Worm (Caenorhabditis elegans): ENCODE measurements around the gene Y38F2AR.3.

Y38F2AR.3 gene

DNA sequence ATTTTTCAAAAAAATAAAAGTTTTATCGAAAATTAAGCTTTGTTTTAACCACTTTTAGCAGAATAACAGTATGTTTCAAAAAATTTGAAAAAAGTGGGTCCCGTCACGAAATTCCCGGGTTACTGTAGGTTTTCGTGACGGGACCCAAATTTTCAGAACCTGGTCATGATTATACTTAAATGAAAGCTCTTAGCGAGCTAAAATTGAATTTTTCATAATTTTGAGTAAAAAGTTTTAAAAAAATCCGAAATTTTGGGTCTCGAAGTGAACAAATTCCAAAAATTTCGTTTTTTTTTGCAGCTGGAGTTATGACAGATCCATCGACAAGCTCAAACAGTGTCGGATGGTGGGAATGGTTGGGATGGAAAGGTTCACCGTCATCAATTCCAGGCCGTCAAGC lies at the start of gene Y38F2AR.3:
TSS of gene Y38F2AR.3 (plus strand) at position 301 of the 400 bp plus-strand sequence.
- TF ChIP-seq W03F9.2 (tag; optimal IDR thresholded peaks at IDR 0.05) (no peak), him-1 (tag; optimal IDR thresholded peaks at IDR 0.05) (no peak), dao-5 (tag; optimal IDR thresholded peaks at IDR 0.05) (no peak)

- TF ChIP-seq him-1 (tag; optimal IDR thresholded peaks at IDR 0.05): no peak
- TF ChIP-seq W03F9.2 (tag; optimal IDR thresholded peaks at IDR 0.05): peak; percentile 63
- TF ChIP-seq dao-5 (tag; optimal IDR thresholded peaks at IDR 0.05): no peak
Measured at ce11 chrIV:2348862-2349321, 34.9 kb upstream of the Y38F2AR.3 start, which contains the start of the genes ppgn-1 and tftc-1. Gene ppgn-1 (minus strand): TSS chrIV:2348912. Gene tftc-1 (plus strand): TSS chrIV:2349271.

DNA sequence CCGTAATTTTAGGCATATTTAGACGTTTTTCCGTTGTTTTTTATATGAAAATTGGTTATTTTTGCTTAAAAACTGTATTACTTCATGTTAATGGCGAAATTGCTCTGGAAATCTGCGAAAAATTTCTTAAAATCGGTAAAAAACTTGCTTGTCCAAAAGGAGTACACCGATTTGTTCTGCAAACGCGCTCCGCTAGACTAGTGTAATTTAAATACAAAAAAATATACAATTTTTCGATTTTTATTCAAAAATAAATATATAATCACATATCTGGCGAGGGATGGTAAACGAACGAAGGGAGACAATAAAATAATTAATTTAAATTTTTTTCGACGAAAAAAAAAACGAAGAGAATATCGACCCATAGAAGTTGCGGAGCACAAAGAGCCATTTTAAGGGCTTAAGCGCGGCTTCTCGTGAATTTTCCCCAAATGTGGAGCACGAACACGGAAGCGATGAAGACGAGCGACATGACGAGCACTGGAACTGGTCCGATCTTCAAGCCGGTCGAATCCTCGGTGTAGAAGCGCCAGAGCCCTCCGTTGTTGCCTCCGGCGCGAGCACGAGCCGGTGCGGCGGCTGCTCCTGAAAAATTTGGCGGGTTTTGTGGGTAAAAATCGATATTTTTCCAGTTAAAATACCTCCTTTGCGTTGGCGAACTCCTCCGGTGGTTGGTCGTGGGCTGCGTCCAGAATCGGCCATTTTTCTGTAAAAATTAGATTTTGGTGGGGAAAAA lies 4.3 kb downstream of the Y38F2AR.3 start, which contains the start of gene sec-61.B:
TSS of gene sec-61.B (minus strand) at position 706 of the 736 bp plus-strand sequence.
- TF ChIP-seq him-1 (tag; optimal IDR thresholded peaks at IDR 0.05): no peak
- TF ChIP-seq W03F9.2 (tag; optimal IDR thresholded peaks at IDR 0.05): peak; percentile 8

DNA sequence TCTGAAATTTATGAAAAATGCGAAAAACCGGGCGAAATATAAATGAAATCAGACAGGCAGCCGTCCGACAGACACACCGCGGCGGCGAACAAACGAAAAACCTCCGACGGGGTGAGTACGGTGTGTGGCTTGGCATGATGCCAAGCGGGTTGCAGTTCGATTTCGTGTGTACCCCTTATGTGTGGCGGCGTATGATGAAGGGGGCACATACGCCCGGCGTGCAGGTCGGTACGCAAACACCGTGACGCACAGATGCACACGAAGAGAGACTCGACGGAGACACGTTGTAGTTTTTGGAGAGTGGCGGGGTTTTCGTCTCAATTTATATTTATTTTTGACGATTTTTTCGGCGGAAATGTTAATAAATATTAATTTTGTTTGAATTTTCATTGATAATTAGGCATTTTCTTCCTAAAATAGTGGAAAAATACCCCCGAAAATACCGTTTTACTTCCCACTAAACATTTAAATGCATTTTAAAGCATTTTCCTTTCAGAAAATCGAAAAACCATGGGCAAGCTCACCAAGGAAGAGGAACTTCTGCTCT lies 5.2 kb downstream of the Y38F2AR.3 start, which contains the start of gene trap-3:
TSS of gene trap-3 (plus strand) at position 497 of the 547 bp plus-strand sequence.
- TF ChIP-seq W03F9.2 (tag; optimal IDR thresholded peaks at IDR 0.05) (peak; percentile 93), dao-5 (tag; optimal IDR thresholded peaks at IDR 0.05) (peak; percentile 63), him-1 (tag; optimal IDR thresholded peaks at IDR 0.05) (peak; percentile 58)

- no peak for TF ChIP-seq him-1 (tag; optimal IDR thresholded peaks at IDR 0.05)
- TF ChIP-seq W03F9.2 (tag; optimal IDR thresholded peaks at IDR 0.05): no peak
- TF ChIP-seq dao-5 (tag; optimal IDR thresholded peaks at IDR 0.05): no peak
Measured at ce11 chrIV:2389745-2390144, 5.9 kb downstream of the Y38F2AR.3 start.

ce11 chrIV:2390251-2390672 lies 6.4 kb downstream of the Y38F2AR.3 start:
- no peak for TF ChIP-seq dao-5 (tag; optimal IDR thresholded peaks at IDR 0.05)
- no peak for TF ChIP-seq him-1 (tag; optimal IDR thresholded peaks at IDR 0.05)
- TF ChIP-seq W03F9.2 (tag; optimal IDR thresholded peaks at IDR 0.05): no peak

- TF ChIP-seq dao-5 (tag; optimal IDR thresholded peaks at IDR 0.05) (no peak), him-1 (tag; optimal IDR thresholded peaks at IDR 0.05) (no peak), W03F9.2 (tag; optimal IDR thresholded peaks at IDR 0.05) (no peak)
Measured at ce11 chrIV:2390804-2391203, 7.0 kb downstream of the Y38F2AR.3 start, which contains the start of gene eri-5. Gene eri-5 (plus strand): TSS chrIV:2390821.

- no peak for TF ChIP-seq W03F9.2 (tag; optimal IDR thresholded peaks at IDR 0.05)
- TF ChIP-seq dao-5 (tag; optimal IDR thresholded peaks at IDR 0.05): no peak
- TF ChIP-seq him-1 (tag; optimal IDR thresholded peaks at IDR 0.05): no peak
Measured at ce11 chrIV:2391809-2392208, 8.0 kb downstream of the Y38F2AR.3 start.

- TF ChIP-seq dao-5 (tag; optimal IDR thresholded peaks at IDR 0.05) (no peak), W03F9.2 (tag; optimal IDR thresholded peaks at IDR 0.05) (no peak), him-1 (tag; optimal IDR thresholded peaks at IDR 0.05) (no peak)
Measured at ce11 chrIV:2393023-2393422, 9.2 kb downstream of the Y38F2AR.3 start.

ce11 chrIV:2395997-2396396 lies 12.2 kb downstream of the Y38F2AR.3 start:
- TF ChIP-seq dao-5 (tag; optimal IDR thresholded peaks at IDR 0.05) (no peak), him-1 (tag; optimal IDR thresholded peaks at IDR 0.05) (no peak), W03F9.2 (tag; optimal IDR thresholded peaks at IDR 0.05) (no peak)

DNA sequence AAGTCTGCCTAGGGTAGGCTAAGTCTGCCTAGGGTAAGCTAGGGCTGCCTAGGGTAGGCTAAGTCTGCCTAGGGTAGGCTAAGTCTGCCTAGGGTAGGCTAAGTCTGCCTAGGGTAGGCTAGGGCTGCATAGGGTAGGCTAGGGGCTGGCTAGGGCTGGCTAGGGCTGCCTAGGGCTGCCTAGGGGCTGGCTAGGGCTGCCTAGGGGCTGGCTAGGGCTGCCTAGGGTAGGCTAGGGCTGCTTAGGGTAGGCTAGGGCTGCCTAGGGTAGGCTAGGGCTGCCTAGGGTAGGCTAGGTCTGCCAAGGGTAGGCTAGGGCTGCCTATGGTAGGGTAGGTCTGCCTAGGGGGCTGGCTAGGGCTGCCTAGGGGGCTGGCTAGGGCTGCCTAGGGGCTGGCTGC lies 14.5 kb downstream of the Y38F2AR.3 start:
- TF ChIP-seq dao-5 (tag; optimal IDR thresholded peaks at IDR 0.05) (no peak), him-1 (tag; optimal IDR thresholded peaks at IDR 0.05) (no peak), W03F9.2 (tag; optimal IDR thresholded peaks at IDR 0.05) (no peak)

DNA sequence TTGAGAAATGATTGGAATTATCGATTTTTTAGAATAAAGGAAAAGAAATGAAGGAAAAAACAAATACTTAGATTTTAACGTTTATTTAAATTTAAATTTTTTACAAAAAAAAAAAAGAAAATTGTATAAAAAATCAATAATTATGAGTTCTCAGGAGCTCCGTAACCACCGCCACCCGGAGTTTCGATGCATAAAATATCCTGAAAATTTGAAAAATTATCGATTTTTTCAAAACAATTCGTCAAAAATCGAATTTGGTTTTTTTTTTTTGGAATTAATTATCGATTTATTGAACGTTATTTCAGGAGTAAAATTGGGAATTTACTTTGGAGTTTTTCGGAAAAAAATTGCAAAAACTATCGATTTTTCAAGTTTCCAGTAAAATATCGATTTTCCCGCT lies 15.6 kb downstream of the Y38F2AR.3 start, which contains the start of gene Y38F2AR.10:
TSS of gene Y38F2AR.10 (minus strand) at position 101 of the 400 bp plus-strand sequence.
- TF ChIP-seq dao-5 (tag; optimal IDR thresholded peaks at IDR 0.05) (no peak), W03F9.2 (tag; optimal IDR thresholded peaks at IDR 0.05) (no peak), him-1 (tag; optimal IDR thresholded peaks at IDR 0.05) (no peak)

DNA sequence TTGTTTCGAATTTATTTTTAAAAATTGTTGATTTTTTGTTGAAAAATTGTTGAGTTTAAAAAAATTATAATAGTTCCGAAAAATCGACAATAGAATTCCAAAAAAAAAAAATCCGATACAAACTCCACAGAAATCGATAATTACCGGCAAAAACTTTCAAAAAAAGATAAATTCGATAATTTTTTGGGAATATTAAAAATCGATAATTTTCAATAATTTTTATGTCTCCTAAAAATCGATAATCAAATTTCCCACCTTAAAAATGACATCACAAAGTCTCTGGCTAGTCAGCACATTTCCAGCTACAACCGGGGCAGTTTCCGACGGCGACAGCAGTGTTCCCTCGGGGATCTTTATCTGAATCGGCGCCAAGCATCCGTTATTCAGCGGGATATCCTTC lies 16.8 kb downstream of the Y38F2AR.3 start:
- TF ChIP-seq W03F9.2 (tag; optimal IDR thresholded peaks at IDR 0.05) (no peak), him-1 (tag; optimal IDR thresholded peaks at IDR 0.05) (no peak), dao-5 (tag; optimal IDR thresholded peaks at IDR 0.05) (no peak)

- TF ChIP-seq him-1 (tag; optimal IDR thresholded peaks at IDR 0.05) (no peak), dao-5 (tag; optimal IDR thresholded peaks at IDR 0.05) (no peak), W03F9.2 (tag; optimal IDR thresholded peaks at IDR 0.05) (no peak)
Measured at ce11 chrIV:2403374-2403773, 19.6 kb downstream of the Y38F2AR.3 start.
